Worm (Caenorhabditis elegans): ENCODE data around the gene Y54G11A.1.
A peak's percentile ranks its signal among the peaks of the same experiment; 100 is the strongest.

Gene Y54G11A.1

ce11 chrII:14251400-14251940 is 17.5 kb downstream of the Y54G11A.1 start (continued):
- TF ChIP-seq ces-1 (GFP tag; optimal IDR thresholded peaks at IDR 0.05): no peak
- peak; percentile 71 for TF ChIP-seq C04F5.9 (tag; optimal IDR thresholded peaks at IDR 0.05)
- peak; percentile 96 to 97 (median 96) for TF ChIP-seq dpl-1 (GFP tag; optimal IDR thresholded peaks at IDR 0.05)
- peak; percentile 60 for TF ChIP-seq efl-3 (GFP tag; optimal IDR thresholded peaks at IDR 0.05)
- peak; percentile 88 for TF ChIP-seq jun-1 (tag; optimal IDR thresholded peaks at IDR 0.05)
- no peak for TF ChIP-seq unc-62 (GFP tag; optimal IDR thresholded peaks at IDR 0.05)
- peak; percentile 85 for TF ChIP-seq ama-1 (optimal IDR thresholded peaks at IDR 0.05)
- peak; percentile 54 for TF ChIP-seq F16B12.6 (tag; optimal IDR thresholded peaks at IDR 0.05)
- TF ChIP-seq skn-1 (tag; optimal IDR thresholded peaks at IDR 0.05): peak; percentile 29
- no peak for TF ChIP-seq unc-30 (tag; optimal IDR thresholded peaks at IDR 0.05)
- peak; percentile 25 for TF ChIP-seq ceh-8 (GFP tag; optimal IDR thresholded peaks at IDR 0.05)
- TF ChIP-seq elt-2 (tag; optimal IDR thresholded peaks at IDR 0.05): peak; percentile 82
- TF ChIP-seq egl-13 (tag; optimal IDR thresholded peaks at IDR 0.05): peak; percentile 93
- no peak for TF ChIP-seq nhr-12 (tag; optimal IDR thresholded peaks at IDR 0.05)
- TF ChIP-seq nhr-11 (tag; optimal IDR thresholded peaks at IDR 0.05): peak; percentile 15
- TF ChIP-seq fkh-4 (tag; optimal IDR thresholded peaks at IDR 0.05; ENCODE audit: borderline replicate concordance): peak; percentile 36
- TF ChIP-seq ztf-4 (tag; optimal IDR thresholded peaks at IDR 0.05): peak; percentile 87
- peak; percentile 81 for TF ChIP-seq hpl-2 (GFP tag; optimal IDR thresholded peaks at IDR 0.05)
- peak; percentile 88 for TF ChIP-seq nhr-77 (tag; optimal IDR thresholded peaks at IDR 0.05)
- no peak for TF ChIP-seq hlh-4 (tag; optimal IDR thresholded peaks at IDR 0.05)
- peak; percentile 40 for TF ChIP-seq fkh-10 (GFP tag; optimal IDR thresholded peaks at IDR 0.05)
- peak; percentile 72 for TF ChIP-seq sup-37 (GFP tag; optimal IDR thresholded peaks at IDR 0.05)
- TF ChIP-seq lin-13 (GFP tag; optimal IDR thresholded peaks at IDR 0.05): peak; percentile 37
- TF ChIP-seq C16A3.4 (tag; optimal IDR thresholded peaks at IDR 0.05): peak; percentile 74
- peak; percentile 97 for TF ChIP-seq dsc-1 (tag; optimal IDR thresholded peaks at IDR 0.05)
- peak; percentile 76 to 85 (median 81) for TF ChIP-seq ceh-82 (tag; optimal IDR thresholded peaks at IDR 0.05)
- no peak for TF ChIP-seq hlh-17 (GFP tag; optimal IDR thresholded peaks at IDR 0.05; ENCODE audit: borderline replicate concordance)
- TF ChIP-seq lin-39 (tag; optimal IDR thresholded peaks at IDR 0.05): peak; percentile 71
- peak; percentile 50 for TF ChIP-seq lin-15B (tag; optimal IDR thresholded peaks at IDR 0.05)
- peak; percentile 96 to 97 for TF ChIP-seq lin-35 (GFP tag; optimal IDR thresholded peaks at IDR 0.05)
- peak; percentile 82 for TF ChIP-seq zip-4 (GFP tag; optimal IDR thresholded peaks at IDR 0.05)
- TF ChIP-seq tbx-2 (tag; optimal IDR thresholded peaks at IDR 0.05): peak; percentile 94
- TF ChIP-seq snu-23 (GFP tag; optimal IDR thresholded peaks at IDR 0.05): peak; percentile 95
- TF ChIP-seq nhr-76 (tag; optimal IDR thresholded peaks at IDR 0.05): no peak
- no peak for TF ChIP-seq Y116A8C.19 (tag; optimal IDR thresholded peaks at IDR 0.05; ENCODE audit: borderline replicate concordance)
- no peak for TF ChIP-seq nhr-28 (tag; optimal IDR thresholded peaks at IDR 0.05)
- peak in 1 of 2 experiments; percentile 35 for TF ChIP-seq egl-27 (tag; optimal IDR thresholded peaks at IDR 0.05)
- TF ChIP-seq lir-3 (tag; optimal IDR thresholded peaks at IDR 0.05; ENCODE audit: poor library complexity): no peak
- peak; percentile 92 for TF ChIP-seq swsn-7 (tag; optimal IDR thresholded peaks at IDR 0.05)
- TF ChIP-seq C34B4.2 (tag; optimal IDR thresholded peaks at IDR 0.05): no peak
- peak; percentile 73 for TF ChIP-seq isw-1 (GFP tag; IDR thresholded peaks at IDR 0.05)
- TF ChIP-seq nhr-90 (tag; optimal IDR thresholded peaks at IDR 0.05; ENCODE audit: poor library complexity): peak; percentile 95
- no peak for TF ChIP-seq tlp-1 (tag; optimal IDR thresholded peaks at IDR 0.05)
- peak; percentile 40; the same call in 1 of the 2 replicates for TF ChIP-seq unc-98 (GFP tag; IDR thresholded peaks at IDR 0.05)
- TF ChIP-seq rnt-1 (tag; optimal IDR thresholded peaks at IDR 0.05): peak; percentile 92
- peak; percentile 96 for TF ChIP-seq nhr-20 (tag; optimal IDR thresholded peaks at IDR 0.05)
- peak; percentile 71 for TF ChIP-seq grh-1 (GFP tag; IDR thresholded peaks at IDR 0.05)
- peak; percentile 86 for TF ChIP-seq ceh-88 (GFP tag; IDR thresholded peaks at IDR 0.05)
- peak; percentile 64 for TF ChIP-seq ceh-90 (tag; optimal IDR thresholded peaks at IDR 0.05)
- peak; percentile 92 for TF ChIP-seq irx-1 (tag; optimal IDR thresholded peaks at IDR 0.05)
- TF ChIP-seq vab-15 (tag; optimal IDR thresholded peaks at IDR 0.05): peak; percentile 54
- peak; percentile 8 to 89 for TF ChIP-seq mdl-1 (tag; optimal IDR thresholded peaks at IDR 0.05)
